Worm (Caenorhabditis elegans) whole organism, L2 larva: Measurements from ENCODE around the gene C40H1.7.

Experiments
- R02D3.7 ChIP-seq: fragments of 150-350 bp; optimal IDR thresholded peaks from 2 replicates; lab custom pipeline; 2014; ENCODE audit warnings: missing biosample characterization, missing genetic modification characterization
- ZK546.5 ChIP-seq: sonication (generic microtip); optimal IDR thresholded peaks from 2 replicates; lab custom pipeline; 2017; ENCODE audit warnings: missing biosample characterization, missing genetic modification characterization
- aly-2 ChIP-seq: fragments of 150-350 bp; optimal IDR thresholded peaks from 2 replicates; lab custom pipeline; 2014; ENCODE audit warnings: missing biosample characterization, missing genetic modification characterization
- egl-27 ChIP-seq: sonication (generic microtip); optimal IDR thresholded peaks from 3 replicates; lab custom pipeline; 2017; ENCODE audit warnings: missing biosample characterization, missing genetic modification reagents, missing genetic modification characterization
- elt-1 ChIP-seq: fragments of 150-350 bp; optimal IDR thresholded peaks from 2 replicates; lab custom pipeline; 2014; ENCODE audit warnings: missing biosample characterization, missing genetic modification characterization
- elt-3 ChIP-seq: sonication (generic microtip); optimal IDR thresholded peaks from 2 replicates; lab custom pipeline; 2017; ENCODE audit warnings: missing biosample characterization, missing genetic modification characterization
- lsy-2 ChIP-seq, 2 experiments: fragments of 150-350 bp in 1 of 2; sonication (generic microtip) in 1 of 2; optimal IDR thresholded peaks; 2 replicates each; lab custom pipeline; 2014 to 2017; ENCODE audit warnings: missing biosample characterization in 2 of 2, missing genetic modification characterization in 2 of 2
- nhr-10 ChIP-seq: sonication (generic microtip); optimal IDR thresholded peaks from 2 replicates; lab custom pipeline; 2017; ENCODE audit warnings: missing biosample characterization, missing genetic modification characterization
- nhr-12 ChIP-seq: fragments of 150-350 bp; optimal IDR thresholded peaks from 2 replicates; lab custom pipeline; 2014; ENCODE audit warnings: missing biosample characterization, missing genetic modification characterization
- nhr-25 ChIP-seq: fragments of 150-350 bp; sonication (generic microtip); optimal IDR thresholded peaks from 3 replicates; lab custom pipeline; 2014; ENCODE audit warnings: missing biosample characterization, missing genetic modification characterization
- peb-1 ChIP-seq: fragments of 150-350 bp; optimal IDR thresholded peaks from 2 replicates; lab custom pipeline; 2014; ENCODE audit warnings: missing biosample characterization, missing genetic modification characterization
- ztf-11 ChIP-seq: sonication (generic microtip); optimal IDR thresholded peaks from 2 replicates; lab custom pipeline; 2017; ENCODE audit warnings: missing biosample characterization, missing genetic modification characterization
- ztf-4 ChIP-seq: fragments of 150-350 bp; optimal IDR thresholded peaks from 2 replicates; lab custom pipeline; 2014; ENCODE audit warnings: missing biosample characterization, missing genetic modification characterization

ce11 chrIII:9344347-9344746, 19.5 kb downstream of the C40H1.7 start, which contains the start of gene emb-9:
- TF ChIP-seq nhr-12: no peak
- TF ChIP-seq elt-1 (tag; lab: Kevin White, UChicago): no peak
- no peak for TF ChIP-seq peb-1 (tag; lab: Kevin White, UChicago)
- no peak for TF ChIP-seq nhr-10 (tag; lab: Kevin White, UChicago)
- TF ChIP-seq aly-2 (tag; lab: Kevin White, UChicago): no peak
- TF ChIP-seq elt-3 (tag; lab: Kevin White, UChicago): no peak
- no peak for TF ChIP-seq ZK546.5
- no peak for TF ChIP-seq ztf-4
- TF ChIP-seq R02D3.7 (tag; lab: Kevin White, UChicago): no peak
- no peak for TF ChIP-seq lsy-2 (tag; optimal IDR thresholded peaks at IDR 0.05; lab: Kevin White, UChicago)
- TF ChIP-seq ztf-11: no peak
- no peak for TF ChIP-seq egl-27 (tag; lab: Kevin White, UChicago)
- no peak for TF ChIP-seq nhr-25 (tag; lab: Kevin White, UChicago)
